Fruit fly (Drosophila melanogaster) whole organism, prepupa: ENCODE data around the gene Vps29.
A peak's percentile ranks its signal among the peaks of the same experiment; 100 is the strongest.

Experiments used
- CG11294 ChIP-seq: fragments of 200-800 bp; sonication (Bioruptor generic); IDR thresholded peaks from 2 replicates; pipeline ENCODE4 v1.3.6; 2022; ENCODE audit warnings: missing biosample characterization, missing genetic modification characterization
- CG11762 ChIP-seq: fragments of 200-800 bp; sonication (Bioruptor generic); optimal IDR thresholded peaks from 3 replicates; lab custom pipeline; 2016; ENCODE audit warnings: missing biosample characterization, missing genetic modification characterization; ENCODE audit not compliant: insufficient read depth
- CG11902 ChIP-seq: fragments of 200-800 bp; sonication (Bioruptor generic); optimal IDR thresholded peaks from 3 replicates; lab custom pipeline; 2016; ENCODE audit warnings: missing biosample characterization, missing genetic modification characterization
- CG15336 ChIP-seq: fragments of 200-800 bp; sonication (Bioruptor generic); IDR thresholded peaks from 2 replicates; pipeline ENCODE4 v1.3.6; 2022; ENCODE audit warnings: missing biosample characterization, missing genetic modification characterization
- CG1621 ChIP-seq: fragments of 200-800 bp; sonication (Bioruptor generic); optimal IDR thresholded peaks from 3 replicates; lab custom pipeline; 2018; ENCODE audit warnings: missing biosample characterization, mild to moderate bottlenecking, missing genetic modification characterization
- CG16779 ChIP-seq: fragments of 200-800 bp; sonication (Bioruptor generic); optimal IDR thresholded peaks from 3 replicates; lab custom pipeline; 2017; ENCODE audit warnings: missing biosample characterization, mild to moderate bottlenecking, missing genetic modification characterization
- CG3032 ChIP-seq: fragments of 200-800 bp; optimal IDR thresholded peaks from 2 replicates; lab custom pipeline; 2019; ENCODE audit warnings: missing biosample characterization, mild to moderate bottlenecking, missing genetic modification characterization, moderate library complexity
- CG31627 ChIP-seq: fragments of 200-800 bp; sonication (Bioruptor generic); optimal IDR thresholded peaks from 3 replicates; lab custom pipeline; 2016; ENCODE audit warnings: missing biosample characterization, missing genetic modification characterization
- CG32006 ChIP-seq: fragments of 200-800 bp; sonication (Bioruptor generic); optimal IDR thresholded peaks from 3 replicates; lab custom pipeline; 2017; ENCODE audit warnings: missing biosample characterization, mild to moderate bottlenecking, missing genetic modification characterization
- CG34406 ChIP-seq: fragments of 200-800 bp; sonication (Bioruptor generic); optimal IDR thresholded peaks from 3 replicates; lab custom pipeline; 2016; ENCODE audit warnings: missing biosample characterization, missing genetic modification characterization
- CG3919 ChIP-seq: fragments of 200-800 bp; sonication (Bioruptor generic); optimal IDR thresholded peaks from 3 replicates; lab custom pipeline; 2016; ENCODE audit warnings: missing biosample characterization, missing genetic modification characterization
- CG6163 ChIP-seq: fragments of 200-800 bp; sonication (Bioruptor generic); IDR thresholded peaks from 3 replicates; pipeline ENCODE4 v1.3.6; 2022; ENCODE audit warnings: missing biosample characterization, missing genetic modification characterization
- CG6276 ChIP-seq: fragments of 200-800 bp; sonication (Bioruptor generic); optimal IDR thresholded peaks from 2 replicates; lab custom pipeline; 2017; ENCODE audit warnings: missing biosample characterization, mild to moderate bottlenecking, missing genetic modification characterization
- CG6792 ChIP-seq: fragments of 200-800 bp; sonication (Bioruptor generic); optimal IDR thresholded peaks from 3 replicates; lab custom pipeline; 2016; ENCODE audit warnings: missing biosample characterization, missing genetic modification characterization
- CG6808 ChIP-seq: fragments of 200-800 bp; sonication (Bioruptor generic); optimal IDR thresholded peaks from 3 replicates; lab custom pipeline; 2017; ENCODE audit warnings: missing biosample characterization, missing genetic modification characterization, mild to moderate bottlenecking, moderate library complexity, missing genetic modification reagents
- CG6854 ChIP-seq: fragments of 200-800 bp; sonication (Bioruptor generic); optimal IDR thresholded peaks from 2 replicates; lab custom pipeline; 2017; ENCODE audit warnings: missing biosample characterization, mild to moderate bottlenecking, missing genetic modification characterization
- CG7368 ChIP-seq: fragments of 200-800 bp; sonication (Bioruptor generic); optimal IDR thresholded peaks from 3 replicates; lab custom pipeline; 2016; ENCODE audit warnings: missing biosample characterization, missing genetic modification characterization
- CG8119 ChIP-seq: fragments of 200-800 bp; sonication (Bioruptor generic); IDR thresholded peaks from 3 replicates; pipeline ENCODE4 v1.3.6; 2022; ENCODE audit warnings: missing biosample characterization, missing genetic modification characterization
- CG8319 ChIP-seq: fragments of 200-800 bp; sonication (Bioruptor generic); optimal IDR thresholded peaks from 3 replicates; lab custom pipeline; 2016; ENCODE audit warnings: missing biosample characterization, missing genetic modification characterization
- CG8632 ChIP-seq: fragments of 200-800 bp; sonication (Bioruptor generic); optimal IDR thresholded peaks from 3 replicates; lab custom pipeline; 2016; ENCODE audit warnings: missing biosample characterization, missing genetic modification characterization
- CG9139 ChIP-seq: fragments of 200-800 bp; sonication (Bioruptor generic); optimal IDR thresholded peaks from 3 replicates; lab custom pipeline; 2017; ENCODE audit warnings: missing biosample characterization, mild to moderate bottlenecking, missing genetic modification characterization
- Eip75B ChIP-seq: fragments of 200-800 bp; sonication (Bioruptor generic); optimal IDR thresholded peaks from 3 replicates; lab custom pipeline; 2016; ENCODE audit warnings: missing biosample characterization, missing genetic modification characterization
- Eip78C ChIP-seq: fragments of 200-800 bp; sonication (Bioruptor generic); peaks from one replicate; lab custom pipeline; 2016; ENCODE audit warnings: missing biosample characterization, missing genetic modification characterization
- Ets21C ChIP-seq: fragments of 200-800 bp; sonication (Bioruptor generic); optimal IDR thresholded peaks from 3 replicates; lab custom pipeline; 2016; ENCODE audit warnings: missing biosample characterization, missing genetic modification characterization
- Ets96B ChIP-seq: fragments of 200-800 bp; optimal IDR thresholded peaks from 2 replicates; lab custom pipeline; 2019; ENCODE audit warnings: missing biosample characterization, mild to moderate bottlenecking, missing genetic modification characterization, moderate library complexity
- Hr39 ChIP-seq: fragments of 200-800 bp; sonication (Bioruptor generic); optimal IDR thresholded peaks from 2 replicates; lab custom pipeline; 2016; ENCODE audit warnings: missing biosample characterization, missing genetic modification characterization
- Lpt ChIP-seq: fragments of 200-800 bp; sonication (Bioruptor generic); optimal IDR thresholded peaks from 3 replicates; lab custom pipeline; 2016; ENCODE audit warnings: missing biosample characterization, missing genetic modification characterization
- Met ChIP-seq: fragments of 200-800 bp; sonication (Bioruptor generic); optimal IDR thresholded peaks from 3 replicates; lab custom pipeline; 2016; ENCODE audit warnings: missing biosample characterization, missing genetic modification characterization
- OdsH ChIP-seq: fragments of 200-800 bp; sonication (Bioruptor generic); optimal IDR thresholded peaks from 3 replicates; lab custom pipeline; 2016; ENCODE audit warnings: missing biosample characterization, missing genetic modification characterization
- Smox ChIP-seq: fragments of 200-800 bp; sonication (Bioruptor generic); optimal IDR thresholded peaks from 3 replicates; lab custom pipeline; 2016; ENCODE audit warnings: missing biosample characterization, missing genetic modification characterization
- Sox102F ChIP-seq: fragments of 200-800 bp; sonication (Bioruptor generic); optimal IDR thresholded peaks from 2 replicates; lab custom pipeline; 2016; ENCODE audit warnings: missing biosample characterization, mild to moderate bottlenecking, missing genetic modification characterization
- Sox14 ChIP-seq: fragments of 200-800 bp; sonication (Bioruptor generic); optimal IDR thresholded peaks from 3 replicates; lab custom pipeline; 2016; ENCODE audit warnings: missing biosample characterization, missing genetic modification characterization
- Sox15 ChIP-seq: fragments of 200-800 bp; sonication (Bioruptor generic); optimal IDR thresholded peaks from 3 replicates; lab custom pipeline; 2016; ENCODE audit warnings: missing biosample characterization, missing genetic modification characterization
- achi ChIP-seq: fragments of 200-800 bp; sonication (Bioruptor generic); optimal IDR thresholded peaks from 3 replicates; lab custom pipeline; 2016; ENCODE audit warnings: missing biosample characterization, missing genetic modification characterization
- acj6 ChIP-seq: fragments of 200-800 bp; sonication (Bioruptor generic); optimal IDR thresholded peaks from 3 replicates; lab custom pipeline; 2016; ENCODE audit warnings: missing biosample characterization, missing genetic modification characterization
- cyc ChIP-seq: fragments of 200-800 bp; sonication (Bioruptor generic); optimal IDR thresholded peaks from 3 replicates; lab custom pipeline; 2016; ENCODE audit warnings: missing biosample characterization, missing genetic modification characterization
- dac ChIP-seq: fragments of 200-800 bp; sonication (Bioruptor generic); optimal IDR thresholded peaks from 2 replicates; lab custom pipeline; 2017; ENCODE audit warnings: missing biosample characterization, mild to moderate bottlenecking, missing genetic modification characterization
- dsx ChIP-seq: fragments of 200-800 bp; optimal IDR thresholded peaks from 3 replicates; lab custom pipeline; 2019; ENCODE audit warnings: missing biosample characterization, mild to moderate bottlenecking, missing genetic modification characterization, moderate library complexity; ENCODE audit not compliant: poor library complexity, severe bottlenecking
- eg ChIP-seq: fragments of 200-800 bp; sonication (Bioruptor generic); IDR thresholded peaks from 3 replicates; pipeline ENCODE4 v1.3.6; 2022; ENCODE audit warnings: missing biosample characterization, missing genetic modification characterization
- esn ChIP-seq: fragments of 200-800 bp; sonication (Bioruptor generic); optimal IDR thresholded peaks from 2 replicates; lab custom pipeline; 2016; ENCODE audit warnings: missing biosample characterization, mild to moderate bottlenecking, missing genetic modification characterization, moderate library complexity
- fd59A ChIP-seq: fragments of 200-800 bp; sonication (Bioruptor generic); optimal IDR thresholded peaks from 2 replicates; lab custom pipeline; 2017; ENCODE audit warnings: missing biosample characterization, mild to moderate bottlenecking, missing genetic modification characterization, missing genetic modification reagents
- fd85E ChIP-seq: fragments of 200-800 bp; sonication (Bioruptor generic); optimal IDR thresholded peaks from 3 replicates; lab custom pipeline; 2016; ENCODE audit warnings: missing biosample characterization, missing genetic modification characterization
- fkh ChIP-seq: fragments of 200-800 bp; sonication (Bioruptor generic); optimal IDR thresholded peaks from 3 replicates; lab custom pipeline; 2017; ENCODE audit warnings: missing biosample characterization, mild to moderate bottlenecking, missing genetic modification characterization, moderate library complexity
- lz ChIP-seq: fragments of 200-800 bp; sonication (Bioruptor generic); optimal IDR thresholded peaks from 3 replicates; lab custom pipeline; 2016; ENCODE audit warnings: missing biosample characterization, missing genetic modification characterization
- net ChIP-seq: fragments of 200-800 bp; sonication (Bioruptor generic); optimal IDR thresholded peaks from 3 replicates; lab custom pipeline; 2016; ENCODE audit warnings: missing biosample characterization, missing genetic modification characterization
- pdm3 ChIP-seq: fragments of 200-800 bp; sonication (Bioruptor generic); optimal IDR thresholded peaks from 3 replicates; lab custom pipeline; 2016; ENCODE audit warnings: missing biosample characterization, missing genetic modification characterization
- ss ChIP-seq, 2 experiments: fragments of 200-800 bp; sonication (Bioruptor generic); optimal IDR thresholded peaks; 2 replicates in 1 of 2; 3 replicates in 1 of 2; lab custom pipeline; 2017 to 2018; ENCODE audit warnings: mild to moderate bottlenecking in 2 of 2, missing biosample characterization in 2 of 2, missing genetic modification characterization in 2 of 2, moderate library complexity in 1 of 2
- svp ChIP-seq: fragments of 200-800 bp; sonication (Bioruptor generic); peaks from one replicate; lab custom pipeline; 2016; ENCODE audit warnings: missing biosample characterization, missing genetic modification characterization
- topi ChIP-seq: fragments of 200-800 bp; sonication (Bioruptor generic); optimal IDR thresholded peaks from 3 replicates; lab custom pipeline; 2016; ENCODE audit warnings: missing biosample characterization, missing genetic modification characterization
- vri ChIP-seq: fragments of 200-800 bp; sonication (Bioruptor generic); optimal IDR thresholded peaks from 3 replicates; lab custom pipeline; 2016; ENCODE audit warnings: missing biosample characterization, mild to moderate bottlenecking, missing genetic modification characterization

Gene Vps29

dm6 chr2L:1169867-1170415 is 19.4 kb downstream of the Vps29 start, which contains the start of the genes CG31922 and Plap (continued):
- TF ChIP-seq cyc (GFP tag; lab: Kevin White, UChicago): peak; percentile 66

- TF ChIP-seq CG11762 (GFP tag; lab: Kevin White, UChicago): peak; percentile 50
- TF ChIP-seq CG6854 (GFP tag; lab: Kevin White, UChicago): peak; percentile 31
- peak; percentile 50; the same call in 2 of the 3 replicates for TF ChIP-seq CG6163 (GFP tag; lab: Robert Waterston, UW)
- TF ChIP-seq Met (GFP tag; lab: Kevin White, UChicago): no peak
- no peak for TF ChIP-seq Sox102F
- no peak for TF ChIP-seq Eip75B
- no peak for TF ChIP-seq CG34406
- peak; percentile 58 for TF ChIP-seq Ets96B (tag; lab: Kevin White, UChicago)
- peak; percentile 78 for TF ChIP-seq CG3032
- TF ChIP-seq CG11294 (GFP tag; lab: Robert Waterston, UW): peak; percentile 66; the same call in 1 of the 2 replicates
- peak; percentile 81 for TF ChIP-seq achi
- no peak for TF ChIP-seq vri (GFP tag; lab: Kevin White, UChicago)
- peak; percentile 35 for TF ChIP-seq Lpt (GFP tag; lab: Kevin White, UChicago)
- TF ChIP-seq esn (GFP tag; lab: Kevin White, UChicago): peak; percentile 90
- TF ChIP-seq Eip78C (GFP tag; lab: Kevin White, UChicago): no peak
- TF ChIP-seq CG6808: no peak
- no peak for TF ChIP-seq fkh (GFP tag; lab: Kevin White, UChicago)
- TF ChIP-seq lz: peak; percentile 87
- TF ChIP-seq cyc (GFP tag; lab: Kevin White, UChicago): peak; percentile 87
- no peak for TF ChIP-seq CG7368 (GFP tag; lab: Kevin White, UChicago)
- peak; percentile 74 for TF ChIP-seq CG6792
- no peak for TF ChIP-seq dsx (GFP tag; lab: Kevin White, UChicago)
- peak; percentile 64 for TF ChIP-seq CG8319 (GFP tag; lab: Kevin White, UChicago)
- TF ChIP-seq eg (GFP tag; lab: Robert Waterston, UW): peak; percentile 64; the same call in 2 of the 3 replicates
- peak; percentile 75 for TF ChIP-seq CG11902 (GFP tag; lab: Kevin White, UChicago)
- TF ChIP-seq acj6 (GFP tag; lab: Kevin White, UChicago): no peak
- peak; percentile 83 for TF ChIP-seq topi
- no peak for TF ChIP-seq CG6276
- no peak for TF ChIP-seq ss (GFP tag; optimal IDR thresholded peaks at IDR 0.05; lab: Kevin White, UChicago)
- TF ChIP-seq Sox15 (GFP tag; lab: Kevin White, UChicago): peak; percentile 77
- peak; percentile 32 for TF ChIP-seq fd59A (GFP tag; lab: Kevin White, UChicago)
- no peak for TF ChIP-seq CG32006
- peak; percentile 41; the same call in 1 of the 2 replicates for TF ChIP-seq CG15336
- TF ChIP-seq Hr39 (GFP tag; lab: Kevin White, UChicago): peak; percentile 89
- peak; percentile 48 for TF ChIP-seq CG1621 (tag; lab: Kevin White, UChicago)
- no peak for TF ChIP-seq CG16779 (tag; lab: Kevin White, UChicago)
- TF ChIP-seq CG8119: peak; percentile 37; the same call in 2 of the 3 replicates
- no peak for TF ChIP-seq Ets21C (GFP tag; lab: Kevin White, UChicago)
- no peak for TF ChIP-seq svp (GFP tag; lab: Kevin White, UChicago)
- peak; percentile 46 for TF ChIP-seq dac (GFP tag; lab: Kevin White, UChicago)
- no peak for TF ChIP-seq net (GFP tag; lab: Kevin White, UChicago)
- no peak for TF ChIP-seq Smox (GFP tag; lab: Kevin White, UChicago)
- no peak for TF ChIP-seq Sox14 (GFP tag; lab: Kevin White, UChicago)
- no peak for TF ChIP-seq CG3919 (GFP tag; lab: Kevin White, UChicago)
- TF ChIP-seq pdm3 (GFP tag; lab: Kevin White, UChicago): no peak
- TF ChIP-seq OdsH (GFP tag; lab: Kevin White, UChicago): no peak
- no peak for TF ChIP-seq fd85E
- no peak for TF ChIP-seq CG9139 (GFP tag; lab: Kevin White, UChicago)
- TF ChIP-seq CG31627 (GFP tag; lab: Kevin White, UChicago): peak; percentile 92
- no peak for TF ChIP-seq CG8632 (GFP tag; lab: Kevin White, UChicago)
These were observed 22.1 kb downstream of the Vps29 start, which contains the start of the genes Charon and CG4887 for dm6 chr2L:1172704-1173107. Gene Charon (minus strand): TSS chr2L:1172805. Gene CG4887 (plus strand): TSS chr2L:1173009.
